Worm (Caenorhabditis elegans) whole organism, L4/young adult: ENCODE measurements around the gene C17H12.3.

Experiments used
- W03F9.2 ChIP-seq: fragments of 150-350 bp; optimal IDR thresholded peaks from 2 replicates; lab custom pipeline; 2014; ENCODE audit warnings: missing biosample characterization, missing genetic modification characterization
- dao-5 ChIP-seq: sonication (generic microtip); optimal IDR thresholded peaks from 2 replicates; lab custom pipeline; 2016; ENCODE audit warnings: missing genotype, missing genetic modification characterization, moderate library complexity, missing compliant biosample characterization
- him-1 ChIP-seq: sonication (generic microtip); optimal IDR thresholded peaks from 2 replicates; lab custom pipeline; 2016; ENCODE audit warnings: missing genotype, missing genetic modification reagents, missing genetic modification characterization, missing compliant biosample characterization

DNA sequence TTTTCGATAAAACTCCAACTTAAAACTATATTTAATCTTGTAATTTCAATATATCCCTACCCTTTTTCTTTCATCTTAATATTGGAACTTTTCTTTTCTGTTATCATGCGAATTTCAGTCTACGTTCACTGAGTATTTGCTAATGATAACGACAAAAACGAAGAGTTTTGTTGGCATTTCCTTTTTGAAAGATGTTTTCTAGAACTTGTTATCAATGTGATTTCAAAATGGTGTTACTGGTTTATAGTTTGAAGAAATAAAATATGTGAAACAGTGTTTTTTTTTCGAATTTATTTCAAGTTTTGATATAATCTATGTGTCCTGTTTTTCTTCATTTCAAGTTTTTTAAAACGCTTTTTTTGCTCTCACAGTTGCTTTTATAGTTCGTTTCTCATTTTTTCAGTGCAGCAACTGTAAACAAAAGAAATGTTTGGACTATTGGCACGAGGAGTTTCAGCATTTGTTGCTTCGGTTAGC is 25.0 kb downstream of the C17H12.3 start, which contains the start of gene anat-1:
- TF ChIP-seq him-1 (tag; lab: Kevin White, UChicago) (no peak), W03F9.2 (no peak), dao-5 (tag; lab: Kevin White, UChicago) (no peak)
